Worm (Caenorhabditis elegans): Measurements from ENCODE around the gene nspc-16.

ce11 chrX:14516560-14516959, 6.8 kb upstream of the nspc-16 start, which contains the start of gene D1025.10:
- TF ChIP-seq nhr-77 (tag; optimal IDR thresholded peaks at IDR 0.05): no peak
- TF ChIP-seq nhr-12 (tag; optimal IDR thresholded peaks at IDR 0.05): no peak
- no peak for TF ChIP-seq skn-1 (tag; optimal IDR thresholded peaks at IDR 0.05)
- TF ChIP-seq ztf-4 (tag; optimal IDR thresholded peaks at IDR 0.05): no peak
- no peak for TF ChIP-seq unc-62 (GFP tag; optimal IDR thresholded peaks at IDR 0.05)
